Fruit fly (Drosophila melanogaster) whole organism, larva: ENCODE measurements around the gene NPF.

Source experiments
- noc ChIP-seq: fragments of 200-800 bp; sonication (Bioruptor generic); optimal IDR thresholded peaks from 3 replicates; lab custom pipeline; 2019; ENCODE audit warnings: missing biosample characterization, mild to moderate bottlenecking, missing genetic modification characterization, moderate library complexity

NPF gene

dm6 chr3R:16655000-16655493, 46.0 kb downstream of the NPF start:
- no peak for TF ChIP-seq noc

- no peak for TF ChIP-seq noc
These were observed 46.8 kb downstream of the NPF start, which contains the start of gene modSP for dm6 chr3R:16655494-16656493. modSP (minus strand) TSS chr3R:16655662.
